Fruit fly (Drosophila melanogaster): Measurements from ENCODE around the gene GNBP3.

DNA sequence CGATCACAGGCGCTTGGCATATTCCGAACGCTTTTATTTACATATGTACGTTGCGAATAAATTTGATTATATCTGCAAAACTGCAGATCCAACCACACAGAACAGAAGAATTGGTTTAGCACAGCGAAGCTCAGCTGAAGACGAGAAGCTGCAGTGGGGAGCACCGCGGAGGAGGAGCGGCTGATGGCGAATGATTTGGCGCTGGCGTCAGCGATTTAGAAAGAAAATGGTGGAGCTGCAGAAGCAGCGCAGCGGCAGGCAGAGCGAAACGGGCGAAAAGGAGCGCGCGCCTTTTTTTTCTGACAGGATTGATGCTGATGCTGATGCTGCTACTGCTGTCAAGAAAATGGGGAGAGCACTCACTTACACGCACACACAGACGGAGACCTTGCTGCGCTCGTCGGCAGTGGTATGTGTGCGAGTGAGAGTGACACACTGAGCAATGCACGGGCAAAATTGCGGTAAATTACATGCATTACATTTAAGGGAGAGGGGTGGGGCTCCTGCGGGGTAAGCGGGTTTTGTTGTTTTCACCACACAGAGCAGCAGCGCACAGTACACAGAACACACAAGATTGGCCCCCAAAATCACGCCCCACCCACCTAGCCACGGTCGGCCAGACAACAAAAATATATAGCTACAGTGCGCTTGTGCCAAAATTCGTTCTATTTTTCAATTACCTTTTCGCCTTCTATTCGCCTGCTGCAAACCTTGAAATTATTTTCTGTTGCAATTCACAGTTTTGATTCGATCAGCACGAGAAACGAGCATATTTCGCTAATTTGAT lies 42.3 kb downstream of the GNBP3 start:
- TF ChIP-seq CG8478 (optimal IDR thresholded peaks at IDR 0.05) (no peak), CTCF (optimal IDR thresholded peaks at IDR 0.05) (no peak)
